Worm (Caenorhabditis elegans): ENCODE measurements around the gene C54F6.17.

DNA sequence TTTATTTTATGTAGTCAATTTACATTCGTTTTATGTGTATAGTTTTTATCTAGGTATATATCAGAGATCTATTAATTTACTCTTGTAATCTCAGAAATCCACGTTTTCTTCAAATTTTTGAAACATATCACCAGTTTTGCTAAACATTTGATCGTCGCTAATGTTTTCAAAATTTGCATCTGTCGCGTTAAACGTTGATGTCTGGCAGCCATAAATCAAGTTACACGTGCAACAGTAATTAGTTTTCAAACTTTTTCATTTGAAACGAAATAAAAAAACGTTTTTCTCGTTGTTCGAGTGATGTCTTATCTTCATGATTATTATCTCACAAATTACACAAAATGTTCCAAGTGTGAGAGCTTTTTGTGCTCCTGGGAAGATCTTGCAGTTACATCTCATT, 29.8 kb upstream of the C54F6.17 start, which contains the start of gene srh-79:
- TF ChIP-seq sea-2 (GFP tag; IDR thresholded peaks at IDR 0.05) = no peak
- no peak for TF ChIP-seq rec-8 (tag; optimal IDR thresholded peaks at IDR 0.05)
- TF ChIP-seq ama-1 (optimal IDR thresholded peaks at IDR 0.05) = no peak
- no peak for TF ChIP-seq ama-1 (GFP tag; optimal IDR thresholded peaks at IDR 0.05)
- no peak for TF ChIP-seq rpc-1 (optimal IDR thresholded peaks at IDR 0.05)
- no peak for TF ChIP-seq rpc-1 (tag; optimal IDR thresholded peaks at IDR 0.05)
